Fruit fly (Drosophila melanogaster): ENCODE data around the gene CG7131.

Gene CG7131

DNA sequence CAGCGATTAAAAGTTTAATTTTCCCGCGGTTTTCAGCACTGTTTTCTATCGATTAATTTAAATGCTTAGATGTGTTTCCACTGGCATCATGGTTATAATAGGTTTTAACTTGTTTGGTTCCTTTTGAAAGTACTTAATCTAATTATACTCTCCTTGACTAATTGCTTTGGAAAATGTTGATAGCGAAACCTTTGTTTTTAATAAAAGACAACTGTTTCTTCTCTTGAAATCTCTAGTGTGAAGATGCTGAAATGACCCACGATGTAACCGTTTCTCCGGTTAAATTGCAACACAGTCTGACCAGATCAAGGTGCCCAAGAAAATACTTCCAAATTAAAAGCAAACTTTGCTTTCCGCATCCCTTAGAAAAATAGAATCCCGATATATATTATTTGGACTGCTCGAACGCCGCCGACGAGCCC is 10.3 kb upstream of the CG7131 start, which contains the start of gene Dlc90F (continued):
- TF ChIP-seq Hr39 (optimal IDR thresholded peaks at IDR 0.05) (no peak), CG6654 (GFP tag; optimal IDR thresholded peaks at IDR 0.05) (peak; percentile 13), CG11085 (GFP tag; IDR thresholded peaks at IDR 0.05) (peak; percentile 67; the same call in 1 of the 2 replicates), unpg (GFP tag; optimal IDR thresholded peaks at IDR 0.05) (peak; percentile 78), Ravus (GFP tag; IDR thresholded peaks at IDR 0.05) (peak; percentile 28; the same call in 1 of the 2 replicates), Hey (tag; optimal IDR thresholded peaks at IDR 0.05) (no peak), HmgZ (tag; optimal IDR thresholded peaks at IDR 0.05) (peak; percentile 81), jing (GFP tag; optimal IDR thresholded peaks at IDR 0.05) (peak; percentile 58), CG11398 (GFP tag; optimal IDR thresholded peaks at IDR 0.05) (no peak), CG4707 (GFP tag; optimal IDR thresholded peaks at IDR 0.05) (no peak), CG8359 (GFP tag; optimal IDR thresholded peaks at IDR 0.05; ENCODE audit: borderline replicate concordance) (no peak), rib (GFP tag; IDR thresholded peaks at IDR 0.05) (peak; percentile 47; the same call in 1 of the 2 replicates), sim (GFP tag; IDR thresholded peaks at IDR 0.05) (no peak), Mrtf (GFP tag; IDR thresholded peaks at IDR 0.05) (peak; percentile 82), CG4404 (GFP tag; IDR thresholded peaks at IDR 0.05) (peak; percentile 83), CG2712 (tag; optimal IDR thresholded peaks at IDR 0.05) (peak; percentile 83), CG9437 (GFP tag; optimal IDR thresholded peaks at IDR 0.05) (peak; percentile 50), CG8944 (GFP tag; optimal IDR thresholded peaks at IDR 0.05) (peak; percentile 63), salm (tag; optimal IDR thresholded peaks at IDR 0.05) (peak; percentile 26), CG2889 (GFP tag; IDR thresholded peaks at IDR 0.05) (peak; percentile 80), CG2875 (GFP tag; optimal IDR thresholded peaks at IDR 0.05) (no peak), pfk (GFP tag; optimal IDR thresholded peaks at IDR 0.05) (no peak), lmd (GFP tag; IDR thresholded peaks at IDR 0.05) (peak; percentile 85), CG9876 (GFP tag; optimal IDR thresholded peaks at IDR 0.05) (peak; percentile 82), da (GFP tag; optimal IDR thresholded peaks at IDR 0.05) (no peak), slou (GFP tag; optimal IDR thresholded peaks at IDR 0.05) (peak; percentile 36), CG6791 (GFP tag; IDR thresholded peaks at IDR 0.05; ENCODE audit: partially characterized antibody) (no peak), pzg (GFP tag; optimal IDR thresholded peaks at IDR 0.05) (peak; percentile 84), HLH54F (GFP tag; optimal IDR thresholded peaks at IDR 0.05) (peak; percentile 81), maf-S (GFP tag; optimal IDR thresholded peaks at IDR 0.05) (peak; percentile 75), onecut (GFP tag; IDR thresholded peaks at IDR 0.05) (peak; percentile 57), zf30C (GFP tag; optimal IDR thresholded peaks at IDR 0.05) (no peak), Hr51 (GFP tag; optimal IDR thresholded peaks at IDR 0.05) (peak in 1 of 2 experiments; percentile 84), Lhr (GFP tag; optimal IDR thresholded peaks at IDR 0.05) (peak; percentile 95), tll (GFP tag; optimal IDR thresholded peaks at IDR 0.05) (peak; percentile 7 to 56), bsh (GFP tag; optimal IDR thresholded peaks at IDR 0.05) (peak in 1 of 2 experiments; percentile 72), CG7928 (GFP tag; optimal IDR thresholded peaks at IDR 0.05) (peak; percentile 67), CG31224 (GFP tag; IDR thresholded peaks at IDR 0.05) (peak; percentile 71), fu2 (GFP tag; optimal IDR thresholded peaks at IDR 0.05) (peak; percentile 66), fd102C (GFP tag; optimal IDR thresholded peaks at IDR 0.05) (no peak), CG12071 (GFP tag; optimal IDR thresholded peaks at IDR 0.05) (no peak), Xrp1 (GFP tag; IDR thresholded peaks at IDR 0.05) (peak; percentile 82), fd3F (GFP tag; optimal IDR thresholded peaks at IDR 0.05) (peak; percentile 64), gsb-n (tag; optimal IDR thresholded peaks at IDR 0.05) (peak; percentile 56), Aef1 (GFP tag; IDR thresholded peaks at IDR 0.05) (peak; percentile 83), mirr (GFP tag; optimal IDR thresholded peaks at IDR 0.05) (no peak), row (GFP tag; IDR thresholded peaks at IDR 0.05) (peak; percentile 89), CG15514 (GFP tag; optimal IDR thresholded peaks at IDR 0.05) (peak; percentile 67), CG7839 (tag; optimal IDR thresholded peaks at IDR 0.05) (peak; percentile 79), hkb (optimal IDR thresholded peaks at IDR 0.05) (peak; percentile 94), hkb (GFP tag; IDR thresholded peaks at IDR 0.05) (peak; percentile 63; the same call in 1 of the 2 replicates)

All from whole organism, embryonic.